Worm (Caenorhabditis elegans): Measurements from ENCODE around the gene elc-1.
A peak's percentile ranks its signal among the peaks of the same experiment; 100 is the strongest.

The elc-1 gene

DNA sequence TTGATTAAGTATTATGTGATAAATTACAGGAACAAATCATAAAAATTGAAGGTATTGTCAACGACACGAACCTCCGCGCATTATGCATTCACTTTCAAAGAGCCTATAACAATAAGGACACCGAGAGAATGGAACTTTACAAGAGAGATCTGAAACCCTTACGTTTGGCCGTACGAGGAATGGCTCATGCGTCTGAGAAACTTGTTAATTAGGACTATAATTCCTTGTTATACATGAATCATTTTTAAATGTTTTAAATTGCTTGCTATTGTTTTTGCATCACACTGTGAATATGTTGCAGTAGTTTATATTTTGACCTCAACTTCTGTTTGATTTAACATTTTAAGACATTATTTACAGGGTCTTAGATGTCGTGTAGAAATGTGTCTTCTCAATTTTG lies 13.9 kb downstream of the elc-1 start, which contains the start of gene pals-18:
Gene pals-18 (plus strand): TSS at position 301 of the 400 bp plus-strand sequence.
- no peak for TF ChIP-seq fos-1 (tag; optimal IDR thresholded peaks at IDR 0.05)
- no peak for TF ChIP-seq nhr-237 (tag; optimal IDR thresholded peaks at IDR 0.05)
- TF ChIP-seq nhr-47 (tag; optimal IDR thresholded peaks at IDR 0.05): no peak
- TF ChIP-seq nhr-28 (tag; optimal IDR thresholded peaks at IDR 0.05): no peak

DNA sequence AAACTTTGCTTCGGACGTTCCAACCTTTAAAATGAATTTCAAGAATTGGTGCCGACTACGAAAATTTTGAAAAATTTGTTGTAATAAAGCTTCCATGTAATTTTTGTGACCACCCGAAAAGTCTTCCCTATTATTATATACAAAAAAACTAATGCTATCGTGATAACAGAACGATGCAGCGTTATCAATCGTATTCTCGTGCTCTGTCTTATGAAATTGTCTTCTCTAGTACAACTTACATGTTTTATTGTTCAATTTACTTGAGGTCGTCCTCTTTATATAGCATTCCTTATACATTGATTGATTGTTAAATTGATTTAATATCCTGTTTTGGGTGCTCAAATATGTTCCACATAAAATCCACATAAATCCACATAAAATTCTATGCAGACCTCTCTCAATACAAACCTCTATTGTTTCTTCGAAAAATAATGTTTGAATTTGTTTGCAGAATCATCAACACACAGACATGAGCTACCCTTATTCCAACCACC lies 15.4 kb downstream of the elc-1 start, which contains the start of gene pals-19:
Gene pals-19 (plus strand): TSS at position 444 of the 494 bp plus-strand sequence.
- TF ChIP-seq lin-35 (GFP tag; optimal IDR thresholded peaks at IDR 0.05) (peak in 1 of 2 experiments; percentile 9), rnt-1 (tag; optimal IDR thresholded peaks at IDR 0.05) (no peak), elt-2 (tag; optimal IDR thresholded peaks at IDR 0.05) (peak; percentile 78)

DNA sequence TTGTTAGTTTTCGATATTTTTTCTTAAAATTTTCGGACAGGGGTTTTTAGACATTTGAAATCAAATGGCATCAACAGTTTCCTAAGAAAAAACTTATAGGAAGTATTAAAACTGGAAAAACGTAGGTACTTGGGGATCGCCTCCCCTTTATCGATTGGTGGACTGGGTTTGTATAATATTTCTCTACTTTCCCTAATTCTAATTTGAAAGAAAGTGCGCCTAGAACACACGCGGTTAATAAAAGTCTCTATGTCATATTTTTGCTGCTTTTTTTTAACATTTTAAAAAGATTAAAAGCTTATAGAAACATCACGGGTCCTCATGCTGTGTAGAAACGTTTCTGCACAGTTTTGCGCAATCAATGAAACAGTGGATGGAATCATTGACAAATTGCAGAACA lies 17.3 kb downstream of the elc-1 start, which contains the start of gene pals-16:
Gene pals-16 (plus strand): TSS at position 301 of the 400 bp plus-strand sequence.
- TF ChIP-seq mef-2 (tag; optimal IDR thresholded peaks at IDR 0.05): no peak
- no peak for TF ChIP-seq unc-130 (tag; optimal IDR thresholded peaks at IDR 0.05)
- no peak for TF ChIP-seq egl-27 (tag; optimal IDR thresholded peaks at IDR 0.05)
- no peak for TF ChIP-seq ztf-11 (tag; optimal IDR thresholded peaks at IDR 0.05)
- TF ChIP-seq ceh-82 (tag; optimal IDR thresholded peaks at IDR 0.05): no peak
- no peak for TF ChIP-seq dsc-1 (tag; optimal IDR thresholded peaks at IDR 0.05)
- TF ChIP-seq aha-1 (tag; optimal IDR thresholded peaks at IDR 0.05): no peak
- TF ChIP-seq Y116A8C.19 (tag; optimal IDR thresholded peaks at IDR 0.05; ENCODE audit: borderline replicate concordance): no peak
- no peak for TF ChIP-seq pag-3 (tag; optimal IDR thresholded peaks at IDR 0.05; ENCODE audit: borderline replicate concordance, insufficient read depth)
- no peak for TF ChIP-seq grh-1 (GFP tag; IDR thresholded peaks at IDR 0.05)
- TF ChIP-seq mep-1 (tag; optimal IDR thresholded peaks at IDR 0.05): no peak
- TF ChIP-seq swsn-7 (tag; optimal IDR thresholded peaks at IDR 0.05): no peak
- no peak for TF ChIP-seq hlh-17 (GFP tag; optimal IDR thresholded peaks at IDR 0.05; ENCODE audit: borderline replicate concordance)
- no peak for TF ChIP-seq jun-1 (tag; optimal IDR thresholded peaks at IDR 0.05)

DNA sequence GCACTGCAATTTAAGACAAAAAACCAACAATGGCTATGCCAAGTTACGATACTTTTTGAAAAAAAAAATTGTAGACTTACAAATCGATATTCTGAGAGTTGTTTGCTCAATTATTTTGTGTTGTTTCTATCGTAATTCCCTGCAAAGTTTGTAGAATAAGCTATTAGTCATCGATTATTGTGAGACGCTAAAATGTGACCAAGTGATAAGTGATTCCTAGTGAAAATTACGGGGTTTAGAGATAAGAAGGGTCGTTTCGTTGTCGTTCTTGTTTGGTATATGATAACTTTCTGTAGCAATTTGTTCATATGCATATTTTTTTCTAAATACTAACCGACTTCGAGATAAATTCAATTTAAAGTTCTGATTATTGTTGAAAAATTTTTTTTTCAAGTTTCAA lies 18.8 kb downstream of the elc-1 start:
- TF ChIP-seq pag-3 (tag; optimal IDR thresholded peaks at IDR 0.05; ENCODE audit: borderline replicate concordance, insufficient read depth): no peak
- peak; percentile 86 for TF ChIP-seq elt-2 (tag; optimal IDR thresholded peaks at IDR 0.05)

DNA sequence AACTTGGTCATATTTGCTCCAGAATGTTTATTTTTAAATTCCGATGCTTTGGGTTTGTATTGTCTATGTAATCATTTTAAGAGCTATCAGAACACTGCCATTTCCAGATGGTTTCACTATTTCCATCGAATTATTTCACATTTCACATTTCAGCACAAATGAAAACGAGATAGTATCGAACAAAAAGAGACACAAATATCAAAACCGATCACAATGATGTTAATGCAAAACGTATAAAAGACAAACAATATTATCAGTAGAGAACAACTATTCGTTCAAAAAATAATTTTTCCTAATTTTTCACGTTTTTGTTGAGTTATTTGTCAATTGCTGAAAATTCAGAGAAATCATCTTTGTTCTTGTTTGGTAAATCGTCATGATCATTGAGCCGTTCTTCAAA lies 21.6 kb downstream of the elc-1 start:
- no peak for TF ChIP-seq egl-13 (tag; optimal IDR thresholded peaks at IDR 0.05)
- TF ChIP-seq elt-2 (tag; optimal IDR thresholded peaks at IDR 0.05): peak; percentile 17
- no peak for TF ChIP-seq unc-130 (tag; optimal IDR thresholded peaks at IDR 0.05)
- no peak for TF ChIP-seq aly-2 (tag; optimal IDR thresholded peaks at IDR 0.05)
- no peak for TF ChIP-seq ceh-90 (tag; optimal IDR thresholded peaks at IDR 0.05)
- TF ChIP-seq C34B4.2 (tag; optimal IDR thresholded peaks at IDR 0.05): no peak
- no peak for TF ChIP-seq jun-1 (tag; optimal IDR thresholded peaks at IDR 0.05)
- TF ChIP-seq nhr-84 (tag; optimal IDR thresholded peaks at IDR 0.05): no peak
- no peak for TF ChIP-seq nhr-76 (tag; optimal IDR thresholded peaks at IDR 0.05)

DNA sequence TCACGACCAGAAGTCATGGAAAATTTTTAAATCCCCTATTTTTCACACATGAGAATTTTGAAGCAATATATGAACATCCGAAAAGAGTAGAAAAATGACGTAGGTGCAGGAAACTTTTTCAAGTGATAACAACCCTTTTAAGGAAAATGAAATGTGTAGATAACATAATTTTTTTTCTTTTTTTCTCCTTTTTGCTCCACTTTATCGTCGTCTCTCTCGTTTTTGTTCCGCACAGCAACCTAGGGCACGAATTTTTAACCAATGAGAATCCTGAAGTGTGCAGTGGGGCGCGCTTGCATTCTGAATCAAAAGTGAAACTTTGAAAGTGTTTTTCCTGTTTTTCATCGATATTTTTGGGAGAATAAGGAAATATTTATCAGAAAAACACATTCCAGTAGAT lies 24.2 kb downstream of the elc-1 start:
- TF ChIP-seq nhr-20 (tag; optimal IDR thresholded peaks at IDR 0.05): peak; percentile 6
- no peak for TF ChIP-seq pag-3 (tag; optimal IDR thresholded peaks at IDR 0.05; ENCODE audit: borderline replicate concordance, insufficient read depth)
- TF ChIP-seq efl-1 (optimal IDR thresholded peaks at IDR 0.05): no peak
- peak in 1 of 2 experiments; percentile 86 for TF ChIP-seq efl-1 (GFP tag; optimal IDR thresholded peaks at IDR 0.05 in 1 of 2)
- TF ChIP-seq unc-30 (tag; optimal IDR thresholded peaks at IDR 0.05): no peak
- peak in 1 of 2 experiments; percentile 13 for TF ChIP-seq lsy-2 (tag; optimal IDR thresholded peaks at IDR 0.05)
- TF ChIP-seq elt-2 (tag; optimal IDR thresholded peaks at IDR 0.05): peak; percentile 97
- TF ChIP-seq lin-35 (GFP tag; optimal IDR thresholded peaks at IDR 0.05): peak in 1 of 2 experiments; percentile 2
- TF ChIP-seq pqm-1 (tag; optimal IDR thresholded peaks at IDR 0.05): peak; percentile 51
- TF ChIP-seq nhr-90 (tag; optimal IDR thresholded peaks at IDR 0.05; ENCODE audit: poor library complexity): peak; percentile 19

Measured in whole organism, L1 larva.